Worm (Caenorhabditis elegans) whole organism, dauer: Measurements from ENCODE around the gene Y55F3AM.5.

Source experiments
- unc-62 ChIP-seq: sonication (generic microtip); optimal IDR thresholded peaks from 2 replicates; lab custom pipeline; 2017; ENCODE audit warnings: missing biosample characterization, missing genetic modification reagents, missing genetic modification characterization

Y55F3AM.5 gene

DNA sequence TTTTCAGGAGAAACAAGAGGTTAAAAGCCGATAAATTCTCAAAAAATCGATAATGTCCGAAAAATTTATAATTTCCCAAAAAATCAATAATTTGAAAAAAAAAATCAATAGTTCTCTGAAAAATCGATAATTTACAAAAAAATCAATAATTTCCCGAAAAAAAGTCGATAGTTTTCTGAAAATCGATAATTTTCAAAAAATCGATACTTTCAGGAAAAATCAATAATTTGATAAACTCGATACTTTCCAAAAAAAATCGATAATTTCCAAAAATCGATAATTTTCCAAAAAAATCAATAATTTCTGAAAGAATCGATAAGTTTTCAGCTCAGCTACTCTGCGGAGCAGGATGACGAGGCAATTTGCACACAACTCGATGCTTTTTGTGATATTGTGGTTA lies 661 bp downstream of the Y55F3AM.5 start:
- no peak for TF ChIP-seq unc-62 (GFP tag; lab: Kevin White, UChicago)

ce11 chrIV:1000441-1000840 lies 1.4 kb downstream of the Y55F3AM.5 start:
- no peak for TF ChIP-seq unc-62 (GFP tag; lab: Kevin White, UChicago)

- no peak for TF ChIP-seq unc-62 (GFP tag; lab: Kevin White, UChicago)
These were observed 6.7 kb downstream of the Y55F3AM.5 start, which contains the start of gene immp-2 for ce11 chrIV:1005761-1006160. immp-2 (minus strand) TSS chrIV:1005861.

- TF ChIP-seq unc-62 (GFP tag; lab: Kevin White, UChicago): no peak
These were observed 7.6 kb downstream of the Y55F3AM.5 start for ce11 chrIV:1006662-1007061.

- TF ChIP-seq unc-62 (GFP tag; lab: Kevin White, UChicago): no peak
These were observed 10.5 kb downstream of the Y55F3AM.5 start, which contains the start of gene Y55F3AM.9 for ce11 chrIV:1009546-1009945. Y55F3AM.9 (minus strand) TSS chrIV:1009734.

DNA sequence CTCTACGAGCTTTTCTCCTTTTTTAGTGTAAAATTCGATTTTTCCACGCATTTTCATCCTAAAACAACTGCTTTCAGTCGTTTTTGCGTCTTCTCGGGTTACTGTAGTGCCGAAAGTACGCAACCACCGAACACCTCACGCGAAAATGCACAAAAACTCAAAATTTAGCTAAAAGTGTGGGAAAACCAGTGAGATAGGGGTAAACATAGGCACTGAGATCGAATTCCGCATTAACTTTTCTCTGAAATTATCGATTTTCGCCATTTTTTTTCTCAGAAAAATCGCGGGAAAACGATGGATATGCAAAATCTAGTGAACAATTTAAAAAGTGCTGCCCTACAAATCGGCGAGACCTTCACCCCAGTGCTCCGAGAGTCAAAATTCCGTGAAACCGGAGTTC lies 11.2 kb downstream of the Y55F3AM.5 start, which contains the start of gene atg-3:
TSS of gene atg-3 (plus strand) at position 301 of the 400 bp plus-strand sequence.
- TF ChIP-seq unc-62 (GFP tag; lab: Kevin White, UChicago): no peak

- no peak for TF ChIP-seq unc-62 (GFP tag; lab: Kevin White, UChicago)
These were observed 12.8 kb downstream of the Y55F3AM.5 start for ce11 chrIV:1011776-1012175.

- no peak for TF ChIP-seq unc-62 (GFP tag; lab: Kevin White, UChicago)
These were observed 13.4 kb downstream of the Y55F3AM.5 start, which contains the start of gene rbm-39 for ce11 chrIV:1012447-1012846. rbm-39 (plus strand) TSS chrIV:1012624.

DNA sequence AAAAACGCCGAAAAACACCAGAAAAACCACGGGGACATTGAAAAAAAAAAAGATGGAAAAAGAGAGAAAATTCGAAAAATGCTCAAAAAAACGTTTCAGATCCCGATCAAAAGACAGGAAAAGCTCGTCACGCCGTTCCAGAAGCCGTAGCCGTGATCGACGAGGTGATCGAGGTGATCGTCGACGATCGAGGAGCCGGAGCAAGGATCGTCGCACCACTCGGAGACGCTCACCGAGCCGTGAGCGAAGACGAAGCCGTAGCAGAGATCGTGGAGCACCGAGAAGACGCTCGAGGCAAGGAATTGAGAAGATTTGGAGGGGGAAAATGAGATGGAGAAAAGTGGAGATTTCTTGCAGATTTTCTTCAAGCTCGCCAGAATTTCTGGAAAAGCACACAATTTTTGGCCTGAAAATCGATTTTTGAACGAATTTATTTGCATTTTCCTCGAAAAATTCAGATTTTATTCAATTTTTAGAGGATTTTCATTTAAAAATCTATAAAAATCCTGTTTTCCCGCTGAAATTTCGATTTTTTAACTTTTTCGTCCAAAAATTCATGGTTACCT lies 14.3 kb downstream of the Y55F3AM.5 start:
- TF ChIP-seq unc-62 (GFP tag; lab: Kevin White, UChicago): no peak

- no peak for TF ChIP-seq unc-62 (GFP tag; lab: Kevin White, UChicago)
These were observed 16.4 kb downstream of the Y55F3AM.5 start for ce11 chrIV:1015430-1015829.

DNA sequence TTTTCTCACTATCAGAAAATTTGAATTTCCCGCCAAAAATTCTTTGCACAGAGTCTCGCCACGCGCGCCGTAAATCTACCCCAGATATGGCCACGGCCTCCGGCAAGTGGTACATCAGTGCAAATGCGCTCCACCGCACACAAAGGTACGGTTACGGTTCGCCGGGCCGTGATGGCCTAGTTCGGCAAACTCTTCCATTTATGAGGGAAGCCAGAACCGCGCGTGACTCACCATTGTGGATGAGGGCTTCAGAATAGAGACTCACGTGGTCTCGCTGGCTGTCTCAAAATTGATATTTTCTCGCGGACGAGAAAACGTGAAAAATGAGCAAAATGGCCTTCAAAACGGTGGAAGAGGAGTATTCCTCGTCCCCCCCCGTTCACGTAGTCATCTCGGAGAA lies 20.8 kb downstream of the Y55F3AM.5 start:
- TF ChIP-seq unc-62 (GFP tag; lab: Kevin White, UChicago): no peak

ce11 chrIV:1029939-1030338 lies 30.9 kb downstream of the Y55F3AM.5 start, which contains the start of gene abhd-14:
abhd-14 (minus strand) TSS chrIV:1030039.
- no peak for TF ChIP-seq unc-62 (GFP tag; lab: Kevin White, UChicago)

ce11 chrIV:1035108-1035507 lies 36.1 kb downstream of the Y55F3AM.5 start:
- no peak for TF ChIP-seq unc-62 (GFP tag; lab: Kevin White, UChicago)

- no peak for TF ChIP-seq unc-62 (GFP tag; lab: Kevin White, UChicago)
These were observed 39.5 kb downstream of the Y55F3AM.5 start for ce11 chrIV:1038516-1038915.

ce11 chrIV:1040537-1040936 lies 41.5 kb downstream of the Y55F3AM.5 start:
- no peak for TF ChIP-seq unc-62 (GFP tag; lab: Kevin White, UChicago)

DNA sequence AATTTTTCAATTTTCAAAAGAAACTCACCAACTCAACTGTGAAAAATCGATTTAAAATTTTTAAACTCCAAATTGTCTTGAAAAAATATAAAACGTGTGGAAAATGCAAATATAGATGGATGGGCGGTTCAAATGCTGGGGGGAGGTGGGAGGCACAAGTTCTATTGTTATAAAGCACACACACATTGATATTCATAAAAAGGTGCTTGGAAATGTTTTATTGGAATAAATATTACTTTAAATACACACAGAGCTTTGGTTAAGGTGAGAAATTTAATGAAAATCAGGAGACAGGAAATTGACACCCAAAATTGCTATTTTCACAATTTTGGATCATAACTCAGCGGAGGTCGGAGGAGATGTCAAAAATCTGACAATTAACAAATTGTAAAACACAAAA lies 45.3 kb downstream of the Y55F3AM.5 start, which contains the start of gene Y55F3AM.11:
TSS of gene Y55F3AM.11 (minus strand) at position 101 of the 400 bp plus-strand sequence.
- TF ChIP-seq unc-62 (GFP tag; lab: Kevin White, UChicago): no peak

ce11 chrIV:1045683-1046082 lies 46.7 kb downstream of the Y55F3AM.5 start, which contains the start of gene srx-12:
srx-12 (plus strand) TSS chrIV:1045983.
- TF ChIP-seq unc-62 (GFP tag; lab: Kevin White, UChicago): no peak
